Worm (Caenorhabditis elegans): Measurements from ENCODE around the gene nhr-21.

DNA sequence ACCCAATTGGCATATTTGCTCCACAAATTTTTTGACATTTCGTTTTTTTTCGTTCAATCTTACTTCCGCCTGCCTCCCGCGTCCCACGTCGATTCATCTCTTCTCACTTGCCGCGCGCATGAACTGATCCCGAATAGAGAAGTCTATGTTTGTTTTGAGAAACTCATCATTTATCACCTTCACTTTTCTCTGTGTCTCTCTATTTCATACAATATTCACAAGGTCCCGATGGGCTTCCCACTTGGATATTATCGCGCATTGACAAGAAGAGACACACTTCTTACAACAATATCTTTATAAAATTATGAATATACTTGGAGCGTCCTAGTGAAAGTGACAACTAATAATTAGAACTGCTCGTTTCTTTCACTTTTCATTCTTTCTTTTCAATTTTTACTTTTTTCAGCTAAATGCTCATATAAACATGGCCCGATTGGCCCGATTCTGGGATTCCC lies 19.5 kb downstream of the nhr-21 start, which contains the start of gene insc-1:
- TF ChIP-seq somi-1 (GFP tag; optimal IDR thresholded peaks at IDR 0.05) = no peak
- TF ChIP-seq unc-62 (GFP tag; optimal IDR thresholded peaks at IDR 0.05) = no peak
- no peak for TF ChIP-seq pha-4 (tag; optimal IDR thresholded peaks at IDR 0.05)
- TF ChIP-seq tbp1 (GFP tag; optimal IDR thresholded peaks at IDR 0.05) = no peak
- no peak for TF ChIP-seq lsy-27 (tag; optimal IDR thresholded peaks at IDR 0.05; ENCODE audit: borderline replicate concordance, insufficient read depth)
- TF ChIP-seq ets-4 (GFP tag; optimal IDR thresholded peaks at IDR 0.05) = no peak
- TF ChIP-seq unc-130 (GFP tag; optimal IDR thresholded peaks at IDR 0.05) = no peak
- TF ChIP-seq lin-40 (tag; optimal IDR thresholded peaks at IDR 0.05) = no peak
- no peak for TF ChIP-seq ztf-28 (GFP tag; IDR thresholded peaks at IDR 0.05)
- no peak for TF ChIP-seq Y95B8A.8 (GFP tag; IDR thresholded peaks at IDR 0.05)
- TF ChIP-seq snpc-4 (GFP tag; optimal IDR thresholded peaks at IDR 0.05) = no peak
- no peak for TF ChIP-seq snpc-4 (tag; optimal IDR thresholded peaks at IDR 0.05)
- no peak for TF ChIP-seq fkh-3 (tag; optimal IDR thresholded peaks at IDR 0.05)
- no peak for TF ChIP-seq rec-8 (tag; optimal IDR thresholded peaks at IDR 0.05)
- TF ChIP-seq nhr-179 (tag; optimal IDR thresholded peaks at IDR 0.05) = no peak
